Worm (Caenorhabditis elegans) whole organism, L2 larva: Measurements from ENCODE around the gene col-95.

Experiments used
- ceh-82 ChIP-seq: fragments of 150-350 bp; optimal IDR thresholded peaks from 2 replicates; lab custom pipeline; 2014; ENCODE audit warnings: missing biosample characterization, missing genetic modification characterization
- elt-3 ChIP-seq: sonication (generic microtip); optimal IDR thresholded peaks from 2 replicates; lab custom pipeline; 2017; ENCODE audit warnings: missing biosample characterization, missing genetic modification characterization
- fos-1 ChIP-seq: fragments of 150-350 bp; optimal IDR thresholded peaks from 2 replicates; lab custom pipeline; 2014; ENCODE audit warnings: missing biosample characterization, missing genetic modification characterization
- lsy-2 ChIP-seq, 2 experiments: fragments of 150-350 bp in 1 of 2; sonication (generic microtip) in 1 of 2; optimal IDR thresholded peaks; 2 replicates each; lab custom pipeline; 2014 to 2017; ENCODE audit warnings: missing biosample characterization in 2 of 2, missing genetic modification characterization in 2 of 2
- mdl-1 ChIP-seq, 2 experiments: fragments of 150-350 bp in 1 of 2; sonication (generic microtip) in 1 of 2; optimal IDR thresholded peaks; 2 replicates each; lab custom pipeline; 2017; ENCODE audit warnings: missing biosample characterization in 2 of 2, missing genetic modification characterization in 2 of 2
- nhr-11 ChIP-seq: fragments of 150-350 bp; optimal IDR thresholded peaks from 2 replicates; lab custom pipeline; 2014; ENCODE audit warnings: missing biosample characterization, missing genetic modification characterization
- nhr-6 ChIP-seq: fragments of 150-350 bp; optimal IDR thresholded peaks from 2 replicates; lab custom pipeline; 2014; ENCODE audit warnings: missing biosample characterization, missing genetic modification characterization
- skn-1 ChIP-seq: sonication (generic microtip); optimal IDR thresholded peaks from 2 replicates; lab custom pipeline; 2017; ENCODE audit warnings: missing biosample characterization, missing genetic modification characterization
- unc-55 ChIP-seq: fragments of 150-350 bp; sonication (generic microtip); optimal IDR thresholded peaks from 3 replicates; lab custom pipeline; 2014; ENCODE audit warnings: missing biosample characterization, missing genetic modification reagents, missing genetic modification characterization
- unc-62 ChIP-seq: fragments of 150-350 bp; optimal IDR thresholded peaks from 2 replicates; lab custom pipeline; 2014; ENCODE audit warnings: missing biosample characterization, missing genetic modification reagents, missing genetic modification characterization

DNA sequence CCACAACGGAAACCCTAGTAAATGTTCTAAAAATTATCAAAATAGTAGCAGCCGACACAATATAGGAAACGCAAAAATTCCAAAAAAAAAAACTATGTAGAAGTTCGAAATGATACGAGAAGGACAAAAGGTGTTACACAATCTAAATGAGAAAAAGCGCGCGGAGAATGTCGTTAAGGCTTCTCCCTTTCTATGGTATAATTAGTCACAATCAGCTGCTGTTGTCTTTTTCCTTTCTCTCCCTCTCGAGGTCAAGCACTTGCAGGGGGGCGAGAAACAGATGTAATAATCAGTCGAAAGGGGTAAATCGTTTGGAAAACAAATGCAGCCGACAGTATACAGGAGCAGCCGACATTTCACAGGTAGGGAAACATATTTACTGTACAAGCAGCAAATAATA, 27.7 kb downstream of the col-95 start:
- TF ChIP-seq unc-55 (GFP tag; lab: Kevin White, UChicago): no peak
- no peak for TF ChIP-seq ceh-82
- no peak for TF ChIP-seq elt-3 (tag; lab: Kevin White, UChicago)
- no peak for TF ChIP-seq unc-62
- no peak for TF ChIP-seq lsy-2 (tag; optimal IDR thresholded peaks at IDR 0.05; lab: Kevin White, UChicago)
- no peak for TF ChIP-seq nhr-11 (tag; lab: Kevin White, UChicago)
- TF ChIP-seq skn-1 (tag; lab: Kevin White, UChicago): no peak
- TF ChIP-seq mdl-1 (tag; optimal IDR thresholded peaks at IDR 0.05; lab: Kevin White, UChicago): no peak
- no peak for TF ChIP-seq fos-1 (tag; lab: Kevin White, UChicago)
- no peak for TF ChIP-seq nhr-6 (tag; lab: Kevin White, UChicago)
